Worm (Caenorhabditis elegans) whole organism, young adult: ENCODE measurements around the gene smut-1.

Experiments used
- B0336.3 ChIP-seq: fragments of 200-800 bp; sonication (Bioruptor generic); IDR thresholded peaks from 2 replicates; pipeline ENCODE4 v1.3.6; 2022; ENCODE audit warnings: missing genetic modification characterization, missing compliant biosample characterization
- C17E4.6 ChIP-seq: fragments of 200-800 bp; sonication (Bioruptor generic); IDR thresholded peaks from 2 replicates; pipeline ENCODE4 v1.3.6; 2022; ENCODE audit warnings: missing genetic modification reagents, missing genetic modification characterization, missing compliant biosample characterization
- D2030.7 ChIP-seq: fragments of 200-800 bp; sonication (Bioruptor generic); IDR thresholded peaks from 2 replicates; pipeline ENCODE4 v1.3.6; 2022; ENCODE audit warnings: missing genetic modification reagents, missing genetic modification characterization, missing compliant biosample characterization
- F49E8.2 ChIP-seq: sonication (generic microtip); optimal IDR thresholded peaks from 3 replicates; lab custom pipeline; 2017; ENCODE audit warnings: missing genetic modification characterization, mild to moderate bottlenecking, missing compliant biosample characterization, antibody characterized with exemption, moderate library complexity; ENCODE audit not compliant: insufficient read depth
- K12H6.12 ChIP-seq: fragments of 200-800 bp; sonication (Bioruptor generic); optimal IDR thresholded peaks from 2 replicates; lab custom pipeline; 2018; ENCODE audit warnings: mild to moderate bottlenecking, missing genetic modification characterization, missing compliant biosample characterization
- Y53F4B.3 ChIP-seq: fragments of 200-800 bp; sonication (Bioruptor generic); IDR thresholded peaks from 2 replicates; pipeline ENCODE4 v1.3.6; 2022; ENCODE audit warnings: missing genetic modification reagents, missing genetic modification characterization, missing compliant biosample characterization
- Y95B8A.8 ChIP-seq: fragments of 200-800 bp; sonication (Bioruptor generic); IDR thresholded peaks from 2 replicates; pipeline ENCODE4 v1.3.6; 2022; ENCODE audit warnings: missing genetic modification reagents, missing genetic modification characterization, missing compliant biosample characterization
- ZK185.1 ChIP-seq: sonication (generic microtip); optimal IDR thresholded peaks from 2 replicates; lab custom pipeline; 2016; ENCODE audit warnings: mild to moderate bottlenecking, missing genetic modification characterization, missing compliant biosample characterization; ENCODE audit not compliant: poor library complexity, severe bottlenecking
- akir-1 ChIP-seq: fragments of 200-800 bp; sonication (Bioruptor generic); optimal IDR thresholded peaks from 2 replicates; lab custom pipeline; 2018; ENCODE audit warnings: mild to moderate bottlenecking, missing genetic modification characterization, moderate library complexity, missing compliant biosample characterization
- ama-1 ChIP-seq, 3 experiments: fragments of 150-350 bp in 1 of 3; sonication (generic microtip) in 2 of 3; optimal IDR thresholded peaks; 2 replicates each; lab custom pipeline; 2014 to 2018; ENCODE audit warnings: missing biosample characterization in 2 of 3, missing genetic modification characterization in 2 of 3, missing genetic modification reagents in 2 of 3
- attf-6 ChIP-seq: fragments of 200-800 bp; sonication (Bioruptor generic); IDR thresholded peaks from 2 replicates; pipeline ENCODE4 v1.3.6; 2022; ENCODE audit warnings: missing genetic modification reagents, missing genetic modification characterization, missing compliant biosample characterization
- bed-2 ChIP-seq: fragments of 200-800 bp; sonication (Bioruptor generic); IDR thresholded peaks from 2 replicates; pipeline ENCODE4 v1.3.6; 2022; ENCODE audit warnings: missing genetic modification reagents, missing genetic modification characterization, missing compliant biosample characterization
- ccch-3 ChIP-seq: fragments of 200-800 bp; sonication (Bioruptor generic); optimal IDR thresholded peaks from 2 replicates; lab custom pipeline; 2018; ENCODE audit warnings: mild to moderate bottlenecking, missing genetic modification characterization, missing compliant biosample characterization
- cebp-2 ChIP-seq: fragments of 200-800 bp; sonication (Bioruptor generic); IDR thresholded peaks from 2 replicates; pipeline ENCODE4 v1.3.6; 2022; ENCODE audit warnings: missing genetic modification characterization, missing compliant biosample characterization
- ceh-58 ChIP-seq: fragments of 200-800 bp; sonication (Bioruptor generic); IDR thresholded peaks from 2 replicates; pipeline ENCODE4 v1.3.6; 2022; ENCODE audit warnings: missing genetic modification characterization, missing compliant biosample characterization
- chd-7 ChIP-seq: sonication (generic microtip); optimal IDR thresholded peaks from 2 replicates; lab custom pipeline; 2016; ENCODE audit warnings: mild to moderate bottlenecking, missing genetic modification characterization, moderate library complexity, missing compliant biosample characterization
- die-1 ChIP-seq: sonication (generic microtip); optimal IDR thresholded peaks from 2 replicates; lab custom pipeline; 2016; ENCODE audit warnings: missing genotype, mild to moderate bottlenecking, missing genetic modification characterization, missing compliant biosample characterization
- dpl-1 ChIP-seq: fragments of 150-350 bp; optimal IDR thresholded peaks from 2 replicates; lab custom pipeline; 2014; ENCODE audit warnings: missing biosample characterization, missing genetic modification reagents, missing genetic modification characterization
- egl-18 ChIP-seq: fragments of 200-800 bp; sonication (Bioruptor generic); IDR thresholded peaks from 2 replicates; pipeline ENCODE4 v1.3.6; 2022; ENCODE audit warnings: missing genetic modification reagents, missing genetic modification characterization, missing compliant biosample characterization
- egrh-3 ChIP-seq: fragments of 200-800 bp; sonication (Bioruptor generic); IDR thresholded peaks from 2 replicates; pipeline ENCODE4 v1.3.6; 2022; ENCODE audit warnings: missing genetic modification reagents, missing genetic modification characterization, missing compliant biosample characterization
- lag-1 ChIP-seq: fragments of 200-800 bp; sonication (Bioruptor generic); IDR thresholded peaks from 2 replicates; pipeline ENCODE4 v1.3.6; 2022; ENCODE audit warnings: missing genetic modification reagents, missing genetic modification characterization, missing compliant biosample characterization
- lin-40 ChIP-seq: sonication (generic microtip); optimal IDR thresholded peaks from 2 replicates; lab custom pipeline; 2016; ENCODE audit warnings: missing genetic modification characterization, mild to moderate bottlenecking, missing compliant biosample characterization, missing genotype, missing genetic modification reagents
- madf-10 ChIP-seq: sonication (generic microtip); optimal IDR thresholded peaks from 2 replicates; lab custom pipeline; 2016; ENCODE audit warnings: mild to moderate bottlenecking, missing genetic modification characterization, missing compliant biosample characterization
- madf-3 ChIP-seq: fragments of 200-800 bp; sonication (Bioruptor generic); IDR thresholded peaks from 2 replicates; pipeline ENCODE4 v1.3.6; 2022; ENCODE audit warnings: missing genetic modification reagents, missing genetic modification characterization, missing compliant biosample characterization
- nfya-2 ChIP-seq: fragments of 200-800 bp; sonication (Bioruptor generic); IDR thresholded peaks from 2 replicates; pipeline ENCODE4 v1.3.6; 2022; ENCODE audit warnings: missing genetic modification reagents, missing genetic modification characterization, missing compliant biosample characterization
- nhr-179 ChIP-seq: sonication (generic microtip); optimal IDR thresholded peaks from 2 replicates; lab custom pipeline; 2016; ENCODE audit warnings: mild to moderate bottlenecking, missing genetic modification characterization, missing compliant biosample characterization
- nhr-90 ChIP-seq: sonication (generic microtip); optimal IDR thresholded peaks from 2 replicates; lab custom pipeline; 2016; ENCODE audit warnings: missing genotype, mild to moderate bottlenecking, missing genetic modification characterization, missing compliant biosample characterization
- rcor-1 ChIP-seq: fragments of 200-800 bp; sonication (Bioruptor generic); IDR thresholded peaks from 2 replicates; pipeline ENCODE4 v1.3.6; 2022; ENCODE audit warnings: missing genetic modification reagents, missing genetic modification characterization, missing compliant biosample characterization
- snpc-3.4 ChIP-seq: sonication (generic microtip); optimal IDR thresholded peaks from 2 replicates; lab custom pipeline; 2017; ENCODE audit warnings: missing genetic modification characterization, mild to moderate bottlenecking, missing compliant biosample characterization, antibody characterized with exemption, moderate library complexity, missing genotype, missing genetic modification reagents
- somi-1 ChIP-seq: fragments of 200-800 bp; sonication (Bioruptor generic); optimal IDR thresholded peaks from 2 replicates; lab custom pipeline; 2018; ENCODE audit warnings: mild to moderate bottlenecking, missing genetic modification characterization, missing compliant biosample characterization
- tlf-1 ChIP-seq: fragments of 200-800 bp; sonication (Bioruptor generic); optimal IDR thresholded peaks from 2 replicates; lab custom pipeline; 2018; ENCODE audit warnings: mild to moderate bottlenecking, missing genetic modification characterization, missing compliant biosample characterization
- unc-130 ChIP-seq: sonication (generic microtip); optimal IDR thresholded peaks from 2 replicates; lab custom pipeline; 2016; ENCODE audit warnings: missing genetic modification reagents, missing genetic modification characterization, missing compliant biosample characterization
- zfh-2 ChIP-seq: fragments of 200-800 bp; sonication (Bioruptor generic); conservative IDR thresholded peaks from 2 replicates; pipeline ENCODE4 v1.3.6; 2022; ENCODE audit warnings: missing genetic modification reagents, missing genetic modification characterization, missing compliant biosample characterization
- zim-3 ChIP-seq: sonication (generic microtip); optimal IDR thresholded peaks from 2 replicates; lab custom pipeline; 2017; ENCODE audit warnings: mild to moderate bottlenecking, missing genetic modification characterization, moderate library complexity, missing compliant biosample characterization
- ztf-18 ChIP-seq: sonication (generic microtip); optimal IDR thresholded peaks from 2 replicates; lab custom pipeline; 2016; ENCODE audit warnings: missing genotype, mild to moderate bottlenecking, missing genetic modification characterization, missing compliant biosample characterization
- ztf-22 ChIP-seq: fragments of 200-800 bp; sonication (Bioruptor generic); optimal IDR thresholded peaks from 2 replicates; lab custom pipeline; 2018; ENCODE audit warnings: mild to moderate bottlenecking, missing genetic modification characterization, moderate library complexity, missing compliant biosample characterization

smut-1 gene

ce11 chrV:6053188-6053687 is 43.7 kb upstream of the smut-1 start, which contains the start of gene seip-1 (continued):
- TF ChIP-seq ama-1 (optimal IDR thresholded peaks at IDR 0.05; lab: Kevin White, UChicago) (peak; percentile 10), ama-1 (GFP tag; optimal IDR thresholded peaks at IDR 0.05; lab: Kevin White, UChicago) (no peak)

ce11 chrV:6055289-6055688 is 41.6 kb upstream of the smut-1 start, which contains the start of gene srd-20:
Gene srd-20, plus strand, starts transcription at chrV:6055589.
- TF ChIP-seq nhr-179 (no peak), madf-10 (tag; lab: Kevin White, UChicago) (no peak), Y53F4B.3 (no peak), zim-3 (tag; lab: Kevin White, UChicago) (no peak), nhr-90 (no peak), ceh-58 (no peak), rcor-1 (no peak), ccch-3 (no peak), ztf-22 (GFP tag; lab: Kevin White, UChicago) (no peak), F49E8.2 (tag; lab: Kevin White, UChicago) (no peak), cebp-2 (GFP tag; lab: Robert Waterston, UW) (no peak), Y95B8A.8 (no peak), egl-18 (GFP tag; lab: Robert Waterston, UW) (no peak), tlf-1 (GFP tag; lab: Kevin White, UChicago) (no peak), zfh-2 (GFP tag; lab: Robert Waterston, UW) (no peak), chd-7 (tag; lab: Kevin White, UChicago) (no peak), ZK185.1 (tag; lab: Kevin White, UChicago) (no peak), nfya-2 (GFP tag; lab: Robert Waterston, UW) (no peak), snpc-3.4 (tag; lab: Kevin White, UChicago) (no peak), C17E4.6 (GFP tag; lab: Robert Waterston, UW) (no peak)

ce11 chrV:6063330-6063729 is 33.6 kb upstream of the smut-1 start, which contains the start of gene Y38A10A.2:
Gene Y38A10A.2, minus strand, starts transcription at chrV:6063430.
- TF ChIP-seq ztf-18 (tag; lab: Kevin White, UChicago) (no peak), akir-1 (GFP tag; lab: Kevin White, UChicago) (no peak), nfya-2 (GFP tag; lab: Robert Waterston, UW) (no peak), B0336.3 (no peak), die-1 (no peak), bed-2 (no peak), unc-130 (GFP tag; lab: Kevin White, UChicago) (no peak), ceh-58 (no peak), madf-3 (GFP tag; lab: Robert Waterston, UW) (no peak), dpl-1 (GFP tag; lab: Kevin White, UChicago) (no peak), lin-40 (tag; lab: Kevin White, UChicago) (no peak), egrh-3 (GFP tag; lab: Robert Waterston, UW) (no peak), lag-1 (GFP tag; lab: Robert Waterston, UW) (no peak), attf-6 (GFP tag; lab: Robert Waterston, UW) (no peak), D2030.7 (no peak), K12H6.12 (tag; lab: Kevin White, UChicago) (no peak), somi-1 (GFP tag; lab: Kevin White, UChicago) (no peak)
